Worm (Caenorhabditis elegans) whole organism, L1 larva: Measurements from ENCODE around the gene acbp-6.
A peak's percentile ranks its signal among the peaks of the same experiment; 100 is the strongest.

Experiments
- C04F5.9 ChIP-seq: sonication (generic microtip); optimal IDR thresholded peaks from 2 replicates; lab custom pipeline; 2016; ENCODE audit warnings: missing genetic modification characterization, missing compliant biosample characterization
- Y116A8C.19 ChIP-seq: sonication (generic microtip); optimal IDR thresholded peaks from 2 replicates; lab custom pipeline; 2016; ENCODE audit warnings: missing compliant biosample characterization, missing genetic modification characterization, borderline replicate concordance
- aha-1 ChIP-seq: fragments of 150-350 bp; optimal IDR thresholded peaks from 2 replicates; lab custom pipeline; 2014; ENCODE audit warnings: missing biosample characterization, missing genetic modification characterization
- ama-1 ChIP-seq: fragments of 150-350 bp; optimal IDR thresholded peaks from 2 replicates; lab custom pipeline; 2014
- dpl-1 ChIP-seq, 3 experiments: fragments of 150-350 bp in 2 of 3; sonication (generic microtip) in 1 of 3; optimal IDR thresholded peaks; 2 replicates each; lab custom pipeline; 2014 to 2017; ENCODE audit warnings: missing biosample characterization in 3 of 3, missing genetic modification characterization in 3 of 3, missing genetic modification reagents in 3 of 3
- dsc-1 ChIP-seq: sonication (generic microtip); optimal IDR thresholded peaks from 2 replicates; lab custom pipeline; 2016; ENCODE audit warnings: mild to moderate bottlenecking, missing genetic modification characterization, missing compliant biosample characterization
- efl-1 ChIP-seq, 4 experiments: fragments of 150-350 bp; optimal IDR thresholded peaks in 3 of 4; peaks in 1 of 4; 1 replicate in 1 of 4; 2 replicates in 3 of 4; lab custom pipeline; 2014; ENCODE audit warnings: missing biosample characterization in 2 of 4, missing genetic modification characterization in 2 of 4, missing genetic modification reagents in 2 of 4
- egl-13 ChIP-seq: sonication (generic microtip); optimal IDR thresholded peaks from 2 replicates; lab custom pipeline; 2016; ENCODE audit warnings: missing genotype, missing genetic modification reagents, missing genetic modification characterization, missing compliant biosample characterization
- egl-27 ChIP-seq, 2 experiments: fragments of 150-350 bp in 1 of 2; sonication (generic microtip); optimal IDR thresholded peaks; 3 replicates each; lab custom pipeline; 2017 to 2018; ENCODE audit warnings: missing biosample characterization in 2 of 2, missing genetic modification characterization in 2 of 2, missing genetic modification reagents in 2 of 2
- elt-2 ChIP-seq: sonication (generic microtip); optimal IDR thresholded peaks from 2 replicates; lab custom pipeline; 2016; ENCODE audit warnings: missing genetic modification characterization, mild to moderate bottlenecking, inconsistent platforms, missing compliant biosample characterization, missing genetic modification reagents
- elt-3 ChIP-seq, 6 experiments: fragments of 150-350 bp in 1 of 6; sonication (generic microtip); optimal IDR thresholded peaks; 2 replicates each; lab custom pipeline; 2017 to 2018; ENCODE audit warnings: missing biosample characterization in 6 of 6, missing genetic modification characterization in 6 of 6, inconsistent platforms in 1 of 6
- fkh-10 ChIP-seq: sonication (generic microtip); optimal IDR thresholded peaks from 2 replicates; lab custom pipeline; 2017; ENCODE audit warnings: missing biosample characterization, missing genetic modification reagents, missing genetic modification characterization
- grh-1 ChIP-seq: fragments of 200-800 bp; sonication (Bioruptor generic); IDR thresholded peaks from 2 replicates; pipeline ENCODE4 v1.3.6; 2022; ENCODE audit warnings: missing genetic modification reagents, missing genetic modification characterization, missing compliant biosample characterization
- hlh-17 ChIP-seq: fragments of 200-800 bp; sonication (Bioruptor generic); optimal IDR thresholded peaks from 2 replicates; lab custom pipeline; 2018; ENCODE audit warnings: missing genetic modification characterization, mild to moderate bottlenecking, missing compliant biosample characterization, moderate library complexity, borderline replicate concordance
- irx-1 ChIP-seq: sonication (generic microtip); optimal IDR thresholded peaks from 2 replicates; lab custom pipeline; 2016; ENCODE audit warnings: missing genetic modification characterization, missing compliant biosample characterization
- isw-1 ChIP-seq: fragments of 200-800 bp; sonication (Bioruptor generic); IDR thresholded peaks from 2 replicates; pipeline ENCODE4 v1.3.6; 2022; ENCODE audit warnings: missing genetic modification characterization, missing compliant biosample characterization
- lir-3 ChIP-seq: sonication (generic microtip); optimal IDR thresholded peaks from 2 replicates; lab custom pipeline; 2016; ENCODE audit warnings: mild to moderate bottlenecking, missing genetic modification characterization, moderate library complexity, missing compliant biosample characterization; ENCODE audit not compliant: poor library complexity
- lsy-2 ChIP-seq, 2 experiments: fragments of 150-350 bp; optimal IDR thresholded peaks; 2 replicates each; lab custom pipeline; 2014; ENCODE audit warnings: missing biosample characterization in 2 of 2, missing genetic modification characterization in 2 of 2
- mdl-1 ChIP-seq, 2 experiments: fragments of 150-350 bp; optimal IDR thresholded peaks; 2 replicates each; lab custom pipeline; 2014 to 2017; ENCODE audit warnings: missing biosample characterization in 2 of 2, missing genetic modification characterization in 2 of 2, inconsistent platforms in 1 of 2
- nhr-19 ChIP-seq: fragments of 200-800 bp; sonication (Bioruptor generic); conservative IDR thresholded peaks from 2 replicates; pipeline ENCODE4 v1.3.6; 2022; ENCODE audit warnings: missing genetic modification characterization, missing compliant biosample characterization
- nhr-47 ChIP-seq: sonication (generic microtip); optimal IDR thresholded peaks from 2 replicates; lab custom pipeline; 2016; ENCODE audit warnings: mild to moderate bottlenecking, missing genetic modification characterization, moderate library complexity, missing compliant biosample characterization
- nhr-71 ChIP-seq: sonication (generic microtip); optimal IDR thresholded peaks from 2 replicates; lab custom pipeline; 2016; ENCODE audit warnings: mild to moderate bottlenecking, missing genetic modification characterization, moderate library complexity, missing compliant biosample characterization
- nhr-76 ChIP-seq: sonication (generic microtip); optimal IDR thresholded peaks from 2 replicates; lab custom pipeline; 2017; ENCODE audit warnings: missing biosample characterization, missing genetic modification characterization
- nhr-90 ChIP-seq: sonication (generic microtip); optimal IDR thresholded peaks from 2 replicates; lab custom pipeline; 2016; ENCODE audit warnings: mild to moderate bottlenecking, missing genetic modification characterization, missing compliant biosample characterization; ENCODE audit not compliant: poor library complexity
- pax-3 ChIP-seq: fragments of 200-800 bp; sonication (Bioruptor generic); optimal IDR thresholded peaks from 2 replicates; lab custom pipeline; 2018; ENCODE audit warnings: mild to moderate bottlenecking, missing genetic modification characterization, moderate library complexity, missing compliant biosample characterization
- rnt-1 ChIP-seq: sonication (generic microtip); optimal IDR thresholded peaks from 2 replicates; lab custom pipeline; 2016; ENCODE audit warnings: mild to moderate bottlenecking, missing genetic modification characterization, moderate library complexity, missing compliant biosample characterization
- snu-23 ChIP-seq: sonication (generic microtip); optimal IDR thresholded peaks from 2 replicates; lab custom pipeline; 2016; ENCODE audit warnings: missing genetic modification characterization, missing compliant biosample characterization
- swsn-7 ChIP-seq: sonication (generic microtip); optimal IDR thresholded peaks from 2 replicates; lab custom pipeline; 2016; ENCODE audit warnings: missing genetic modification characterization, missing compliant biosample characterization
- tlp-1 ChIP-seq: fragments of 150-350 bp; optimal IDR thresholded peaks from 2 replicates; lab custom pipeline; 2014; ENCODE audit warnings: missing biosample characterization, missing genetic modification characterization
- unc-86 ChIP-seq: sonication (generic microtip); optimal IDR thresholded peaks from 2 replicates; lab custom pipeline; 2016; ENCODE audit warnings: missing genetic modification characterization, missing compliant biosample characterization
- vab-15 ChIP-seq: sonication (generic microtip); optimal IDR thresholded peaks from 2 replicates; lab custom pipeline; 2017; ENCODE audit warnings: missing genotype, mild to moderate bottlenecking, missing genetic modification characterization, missing compliant biosample characterization
- xbp-1 ChIP-seq: sonication (generic microtip); optimal IDR thresholded peaks from 2 replicates; lab custom pipeline; 2016; ENCODE audit warnings: missing genetic modification characterization, missing compliant biosample characterization

acbp-6 gene

ce11 chrII:11967507-11968127 lies 5.9 kb downstream of the acbp-6 start, which contains the start of gene W03C9.5 (continued):
- peak; percentile 3 to 31 for TF ChIP-seq egl-27 (tag; optimal IDR thresholded peaks at IDR 0.05; lab: Kevin White, UChicago)
- TF ChIP-seq egl-13 (tag; lab: Kevin White, UChicago), result peak; percentile 90
- TF ChIP-seq elt-3 (tag; optimal IDR thresholded peaks at IDR 0.05; lab: Kevin White, UChicago), result peak in 3 of 6 experiments; percentile 36 to 88 (median 82)

- TF ChIP-seq C04F5.9 (tag; lab: Kevin White, UChicago), result no peak
- no peak for TF ChIP-seq aha-1
- TF ChIP-seq dsc-1 (tag; lab: Kevin White, UChicago), result peak; percentile 6
- no peak for TF ChIP-seq nhr-19 (GFP tag; lab: Robert Waterston, UW)
- peak in 1 of 2 experiments; percentile 2 for TF ChIP-seq lsy-2 (tag; optimal IDR thresholded peaks at IDR 0.05; lab: Kevin White, UChicago)
- no peak for TF ChIP-seq efl-1 (optimal IDR thresholded peaks at IDR 0.05; lab: Kevin White, UChicago)
- TF ChIP-seq efl-1 (GFP tag; optimal IDR thresholded peaks at IDR 0.05 in 1 of 2; lab: Kevin White, UChicago), result peak in 1 of 2 experiments; percentile 92
- TF ChIP-seq vab-15 (tag; lab: Kevin White, UChicago), result no peak
- no peak for TF ChIP-seq nhr-76 (tag; lab: Kevin White, UChicago)
- TF ChIP-seq ama-1 (lab: Kevin White, UChicago), result peak; percentile 73
- no peak for TF ChIP-seq irx-1 (tag; lab: Kevin White, UChicago)
- peak; percentile 10 for TF ChIP-seq nhr-47 (tag; lab: Kevin White, UChicago)
- TF ChIP-seq nhr-90 (tag; lab: Kevin White, UChicago), result no peak
- peak; percentile 54 for TF ChIP-seq elt-2 (tag; lab: Kevin White, UChicago)
- no peak for TF ChIP-seq Y116A8C.19 (tag; lab: Kevin White, UChicago)
- no peak for TF ChIP-seq lir-3 (tag; lab: Kevin White, UChicago)
- TF ChIP-seq nhr-71 (tag; lab: Kevin White, UChicago), result peak; percentile 32
- TF ChIP-seq xbp-1 (tag; lab: Kevin White, UChicago), result no peak
- TF ChIP-seq, all 84 proteins: peak for 7
These were observed 6.9 kb downstream of the acbp-6 start, which contains the start of gene rab-7 for ce11 chrII:11966602-11967001. TSS of gene rab-7 (minus strand) at chrII:11966931.

DNA sequence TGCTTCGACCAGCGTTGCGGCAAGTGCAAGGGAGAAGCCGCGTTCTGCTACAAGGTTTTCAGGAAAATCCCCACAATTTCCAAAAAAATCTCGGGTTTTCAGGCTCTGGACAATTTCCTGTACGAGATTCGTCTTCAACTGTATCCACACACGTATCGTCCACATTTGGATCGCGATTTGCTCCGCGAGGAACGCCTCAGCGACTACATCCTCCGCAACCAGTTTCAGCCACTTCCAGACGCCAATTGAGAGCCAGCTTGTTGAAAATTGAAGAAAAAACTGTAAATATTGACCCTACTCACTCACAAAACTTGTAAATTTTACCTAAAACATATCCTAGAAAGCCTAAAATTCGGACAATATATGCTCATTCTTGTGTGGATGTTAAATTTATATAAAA lies 8.7 kb downstream of the acbp-6 start:
- TF ChIP-seq efl-1 (optimal IDR thresholded peaks at IDR 0.05; lab: Kevin White, UChicago), result no peak
- peak in 1 of 2 experiments; percentile 87 for TF ChIP-seq efl-1 (GFP tag; optimal IDR thresholded peaks at IDR 0.05 in 1 of 2; lab: Kevin White, UChicago)
- peak; percentile 14 for TF ChIP-seq nhr-71 (tag; lab: Kevin White, UChicago)
- peak; percentile 47 for TF ChIP-seq ama-1 (lab: Kevin White, UChicago)
- no peak for TF ChIP-seq mdl-1 (tag; optimal IDR thresholded peaks at IDR 0.05; lab: Kevin White, UChicago)
- peak; percentile 8 for TF ChIP-seq rnt-1 (tag; lab: Kevin White, UChicago)
- TF ChIP-seq swsn-7, result no peak
- no peak for TF ChIP-seq snu-23 (GFP tag; lab: Kevin White, UChicago)

ce11 chrII:11963132-11963630 lies 10.4 kb downstream of the acbp-6 start:
- TF ChIP-seq dpl-1 (GFP tag; optimal IDR thresholded peaks at IDR 0.05; lab: Kevin White, UChicago) (peak in 1 of 3 experiments; percentile 8), unc-86 (tag; lab: Kevin White, UChicago) (no peak), elt-2 (tag; lab: Kevin White, UChicago) (no peak), fkh-10 (no peak), tlp-1 (tag; lab: Kevin White, UChicago) (no peak), efl-1 (optimal IDR thresholded peaks at IDR 0.05; lab: Kevin White, UChicago) (no peak), efl-1 (GFP tag; optimal IDR thresholded peaks at IDR 0.05 in 1 of 2; lab: Kevin White, UChicago) (peak; percentile 55 to 91), nhr-71 (tag; lab: Kevin White, UChicago) (no peak), hlh-17 (no peak)
- TF ChIP-seq, all 84 proteins: peak for 2

DNA sequence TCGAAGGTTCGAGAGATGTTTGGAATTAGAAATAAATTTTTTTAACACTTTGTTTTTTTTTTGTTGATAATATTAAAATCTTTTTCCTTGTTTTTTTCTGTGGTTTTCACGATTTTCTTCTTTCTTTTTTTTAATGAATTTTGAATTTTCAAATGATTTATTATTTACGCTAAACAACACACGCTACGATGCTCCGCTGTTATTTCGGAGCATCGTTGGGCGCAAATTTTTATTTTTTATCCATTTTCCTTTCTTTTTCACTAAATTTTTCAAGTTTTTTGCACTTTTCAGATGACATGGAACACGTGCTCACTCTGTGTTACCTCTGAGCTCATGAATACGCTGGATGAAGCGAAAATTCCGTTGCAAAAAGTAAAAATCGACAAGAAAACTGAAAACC lies 11.4 kb downstream of the acbp-6 start, which contains the start of the genes W03C9.1 and W03C9.2:
Gene W03C9.1 (minus strand): TSS at position 46 of the 400 bp plus-strand sequence.
Gene W03C9.2 (plus strand): TSS at position 286 of the 400 bp plus-strand sequence.
- TF ChIP-seq grh-1 (GFP tag; lab: Robert Waterston, UW) (no peak), isw-1 (GFP tag; lab: Robert Waterston, UW) (no peak), tlp-1 (tag; lab: Kevin White, UChicago) (no peak), pax-3 (no peak), nhr-76 (tag; lab: Kevin White, UChicago) (no peak)
- TF ChIP-seq, all 84 proteins: peak for 0
